Fruit fly (Drosophila melanogaster) Kc167 (cell line): ENCODE measurements around the gene CG4678.

Experiments
- Myc ChIP-seq: fragments of >200 bp; optimal IDR thresholded peaks from 2 replicates; lab custom pipeline; 2017; ENCODE audit warnings: missing external identifiers
- Sin3A ChIP-seq: fragments of >200 bp; optimal IDR thresholded peaks from 2 replicates; lab custom pipeline; 2018; ENCODE audit warnings: missing external identifiers
- h ChIP-seq: fragments of >200 bp; optimal IDR thresholded peaks from 3 replicates; lab custom pipeline; 2018; ENCODE audit warnings: missing external identifiers
- insv ChIP-seq: fragments of >200 bp; optimal IDR thresholded peaks from 3 replicates; lab custom pipeline; 2018; ENCODE audit warnings: missing external identifiers
- psq ChIP-seq: fragments of >200 bp; optimal IDR thresholded peaks from 2 replicates; lab custom pipeline; 2017; ENCODE audit warnings: missing external identifiers
- ttk ChIP-seq: sonication (Bioruptor generic); optimal IDR thresholded peaks from 2 replicates; lab custom pipeline; 2017; ENCODE audit warnings: missing external identifiers

DNA sequence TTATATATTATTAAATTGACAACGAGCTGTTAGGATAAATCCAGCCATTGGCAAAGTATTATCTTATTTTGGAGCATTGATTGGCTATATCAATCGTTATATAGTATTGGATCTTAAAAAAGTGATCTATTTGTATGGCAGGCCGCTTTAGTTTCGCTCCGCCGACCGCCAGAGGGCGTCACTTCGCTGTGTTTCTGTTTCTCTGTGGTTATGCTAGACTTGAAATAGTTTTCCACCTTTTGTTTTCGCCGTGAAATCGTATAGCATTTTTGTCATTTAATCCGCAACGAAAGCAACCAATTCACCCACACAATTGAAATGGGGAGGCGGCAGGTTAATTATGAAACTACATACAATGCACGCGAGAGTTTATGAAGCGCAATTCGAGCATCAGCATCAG, 50.9 kb downstream of the CG4678 start:
- TF ChIP-seq ttk (no peak), psq (lab: Kevin White, UChicago) (no peak), insv (lab: Kevin White, UChicago) (no peak), h (lab: Kevin White, UChicago) (peak; percentile 4), Sin3A (lab: Kevin White, UChicago) (no peak), Myc (lab: Kevin White, UChicago) (no peak)
